Fruit fly (Drosophila melanogaster): Measurements from ENCODE around the gene Pxt.

Gene Pxt

DNA sequence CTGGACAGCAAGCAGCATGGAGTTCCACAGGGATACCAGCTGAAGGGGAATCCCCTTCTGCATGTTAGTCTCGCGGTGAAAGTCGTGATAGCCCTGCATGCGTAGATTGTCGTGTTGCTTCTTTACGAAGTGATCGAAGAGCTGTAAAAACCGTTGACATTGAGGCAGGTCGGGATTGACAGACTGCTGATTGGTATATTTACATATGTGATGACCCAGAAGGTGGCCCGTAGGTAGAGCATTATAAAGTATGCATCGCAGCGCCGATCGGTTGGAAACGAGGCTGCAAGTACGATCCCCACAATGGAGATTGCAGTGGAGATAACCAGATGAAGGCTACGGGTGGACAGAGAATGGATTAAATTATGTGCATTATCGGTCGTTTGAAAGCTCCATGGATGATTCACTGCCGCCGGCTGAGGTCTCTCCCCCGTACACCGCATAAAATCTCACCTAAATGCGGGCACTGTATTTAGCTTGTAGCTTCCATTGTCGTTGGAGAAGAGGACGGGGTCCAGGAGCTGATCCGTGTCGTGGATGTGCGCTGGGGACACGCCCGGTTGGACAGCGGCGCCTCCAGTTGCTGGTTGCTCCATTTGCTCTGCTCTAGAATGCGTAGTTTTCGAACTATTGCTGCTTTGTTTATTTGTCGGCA is 48.9 kb upstream of the Pxt start (continued):
- TF ChIP-seq CG13894 (tag; optimal IDR thresholded peaks at IDR 0.05), result no peak
- no peak for TF ChIP-seq CG2199 (GFP tag; IDR thresholded peaks at IDR 0.05)
- TF ChIP-seq B-H2 (GFP tag; optimal IDR thresholded peaks at IDR 0.05), result no peak
- TF ChIP-seq CG3407 (GFP tag; optimal IDR thresholded peaks at IDR 0.05), result no peak
- no peak for TF ChIP-seq CG8281 (tag; optimal IDR thresholded peaks at IDR 0.05)
- TF ChIP-seq Neu2 (GFP tag; optimal IDR thresholded peaks at IDR 0.05; ENCODE audit: borderline replicate concordance), result no peak
- TF ChIP-seq Sry-δ (GFP tag; optimal IDR thresholded peaks at IDR 0.05), result no peak
- TF ChIP-seq bab2 (GFP tag; optimal IDR thresholded peaks at IDR 0.05), result no peak
- TF ChIP-seq row (GFP tag; IDR thresholded peaks at IDR 0.05), result no peak
- no peak for TF ChIP-seq B-H1 (GFP tag; IDR thresholded peaks at IDR 0.05)
- no peak for TF ChIP-seq CG15479 (GFP tag; optimal IDR thresholded peaks at IDR 0.05)
- no peak for TF ChIP-seq lilli (GFP tag; optimal IDR thresholded peaks at IDR 0.05)
- no peak for TF ChIP-seq CG1647 (GFP tag; optimal IDR thresholded peaks at IDR 0.05)
- no peak for TF ChIP-seq CG4282 (GFP tag; optimal IDR thresholded peaks at IDR 0.05)
- peak; percentile 52 for TF ChIP-seq gcm (GFP tag; optimal IDR thresholded peaks at IDR 0.05)
- TF ChIP-seq Bgb (GFP tag; IDR thresholded peaks at IDR 0.05; ENCODE audit: partially characterized antibody), result peak; percentile 51; the same call in 1 of the 2 replicates
- TF ChIP-seq Lhr (GFP tag; optimal IDR thresholded peaks at IDR 0.05), result no peak
- no peak for TF ChIP-seq Myb (GFP tag; optimal IDR thresholded peaks at IDR 0.05)
- TF ChIP-seq Sin3A (optimal IDR thresholded peaks at IDR 0.05), result peak; percentile 36
- TF ChIP-seq CG13296 (GFP tag; optimal IDR thresholded peaks at IDR 0.05), result no peak
- peak; percentile 42; the same call in 2 of the 3 replicates for TF ChIP-seq CG16813 (GFP tag; IDR thresholded peaks at IDR 0.05; ENCODE audit: partially characterized antibody)
- peak; percentile 6; the same call in 1 of the 2 replicates for TF ChIP-seq Xrp1 (GFP tag; IDR thresholded peaks at IDR 0.05)
- peak; percentile 5 for TF ChIP-seq sens (GFP tag)
- 0 out of 2 replicates have a peak, but pooled peaks have one; percentile 17 for TF ChIP-seq chm (GFP tag; IDR thresholded peaks at IDR 0.05)
- no peak for TF ChIP-seq az2 (GFP tag; optimal IDR thresholded peaks at IDR 0.05)
- no peak for TF ChIP-seq Kr (GFP tag; optimal IDR thresholded peaks at IDR 0.05)
- no peak for TF ChIP-seq hkb (optimal IDR thresholded peaks at IDR 0.05)
- no peak for TF ChIP-seq hkb (GFP tag; IDR thresholded peaks at IDR 0.05)
- no peak for TF ChIP-seq D19A (tag; optimal IDR thresholded peaks at IDR 0.05)
- peak; percentile 78 for TF ChIP-seq kay (GFP tag; optimal IDR thresholded peaks at IDR 0.05)
- 0 out of 2 replicates have a peak, but pooled peaks have one; percentile 9 for TF ChIP-seq tna (GFP tag; IDR thresholded peaks at IDR 0.05; ENCODE audit: partially characterized antibody)
- 0 out of 3 replicates have a peak, but pooled peaks have one; percentile 13 for TF ChIP-seq zfh1 (GFP tag; IDR thresholded peaks at IDR 0.05)
- no peak for TF ChIP-seq CG14441 (GFP tag; IDR thresholded peaks at IDR 0.05)
- peak; percentile 14; the same call in 1 of the 2 replicates for TF ChIP-seq Adf1 (GFP tag; IDR thresholded peaks at IDR 0.05)
- peak; percentile 23 for TF ChIP-seq kni (GFP tag; optimal IDR thresholded peaks at IDR 0.05)
- TF ChIP-seq HLH3B (GFP tag; IDR thresholded peaks at IDR 0.05), result no peak
- TF ChIP-seq sr (GFP tag; IDR thresholded peaks at IDR 0.05), result no peak
- TF ChIP-seq Sry-β (GFP tag; optimal IDR thresholded peaks at IDR 0.05), result no peak
- TF ChIP-seq esg (GFP tag; conservative IDR thresholded peaks at IDR 0.05), result no peak
- peak; percentile 80 for TF ChIP-seq Med (GFP tag)
- peak; percentile 45 for TF ChIP-seq MESR4 (GFP tag; optimal IDR thresholded peaks at IDR 0.05)
- TF ChIP-seq CG6272 (GFP tag; IDR thresholded peaks at IDR 0.05), result no peak
- TF ChIP-seq CG2712 (tag; optimal IDR thresholded peaks at IDR 0.05), result no peak
- no peak for TF ChIP-seq tx (GFP tag; optimal IDR thresholded peaks at IDR 0.05)
- peak; percentile 2 for TF ChIP-seq NC2β (GFP tag; optimal IDR thresholded peaks at IDR 0.05)
- no peak for TF ChIP-seq CG18476 (GFP tag; optimal IDR thresholded peaks at IDR 0.05)
- TF ChIP-seq hbn (GFP tag; IDR thresholded peaks at IDR 0.05; ENCODE audit: partially characterized antibody), result no peak
- no peak for TF ChIP-seq pita (GFP tag; optimal IDR thresholded peaks at IDR 0.05)
- TF ChIP-seq CG30403 (GFP tag; optimal IDR thresholded peaks at IDR 0.05), result no peak
- TF ChIP-seq CG34422 (GFP tag; IDR thresholded peaks at IDR 0.05), result peak; percentile 79; the same call in 1 of the 3 replicates
- no peak for TF ChIP-seq CG2889 (GFP tag; IDR thresholded peaks at IDR 0.05)

All from whole organism, embryonic.